Worm (Caenorhabditis elegans): ENCODE results near the gene F36A4.3.

- TF ChIP-seq nhr-12 (tag; optimal IDR thresholded peaks at IDR 0.05) (no peak), ztf-11 (tag; optimal IDR thresholded peaks at IDR 0.05) (no peak), ceh-43 (GFP tag; optimal IDR thresholded peaks at IDR 0.05) (no peak), hlh-1 (tag; optimal IDR thresholded peaks at IDR 0.05) (no peak), lsy-2 (tag; optimal IDR thresholded peaks at IDR 0.05) (no peak), snpc-4 (tag; optimal IDR thresholded peaks at IDR 0.05) (no peak), nhr-237 (tag; optimal IDR thresholded peaks at IDR 0.05) (no peak), nhr-2 (tag; optimal IDR thresholded peaks at IDR 0.05) (no peak), pha-4 (tag; optimal IDR thresholded peaks at IDR 0.05) (no peak), M03D4.4 (tag; optimal IDR thresholded peaks at IDR 0.05) (no peak), sptf-1 (tag; optimal IDR thresholded peaks at IDR 0.05) (no peak), unc-62 (GFP tag; optimal IDR thresholded peaks at IDR 0.05) (no peak), nhr-76 (tag; optimal IDR thresholded peaks at IDR 0.05) (no peak), nhr-28 (tag; optimal IDR thresholded peaks at IDR 0.05) (no peak)
These were observed 1.5 kb downstream of the F36A4.3 start, which contains the start of gene F36A4.2 for ce11 chrIV:4270925-4271324.

Data from whole organism, mixed stage, embryonic.